Fruit fly (Drosophila melanogaster): ENCODE results near the gene CG11842.

The CG11842 gene

DNA sequence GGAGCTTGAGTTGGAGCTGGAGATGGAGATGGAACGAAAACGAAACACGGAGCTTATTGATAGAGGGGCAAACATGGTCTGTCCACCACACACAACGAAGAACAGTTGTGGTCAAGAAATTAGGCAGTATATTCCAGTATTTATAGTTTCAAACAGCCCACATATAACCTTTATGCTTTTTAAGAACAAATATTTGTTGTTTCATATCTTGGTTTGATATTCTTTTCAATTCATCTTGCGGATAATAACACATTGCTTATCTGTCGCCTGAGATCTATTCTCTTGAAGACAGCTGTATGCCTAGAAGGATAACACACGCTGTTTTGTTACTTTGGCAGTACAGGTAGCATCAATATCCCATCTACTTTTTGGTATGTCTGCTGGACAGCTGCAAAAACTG lies 20.4 kb downstream of the CG11842 start (continued):
- TF ChIP-seq lz (GFP tag; optimal IDR thresholded peaks at IDR 0.05) = no peak
- TF ChIP-seq svp (GFP tag) = no peak
- TF ChIP-seq Blimp-1 (GFP tag; optimal IDR thresholded peaks at IDR 0.05) = no peak
- no peak for TF ChIP-seq acj6 (GFP tag; optimal IDR thresholded peaks at IDR 0.05)
- TF ChIP-seq CG8632 (GFP tag; optimal IDR thresholded peaks at IDR 0.05) = no peak
- no peak for TF ChIP-seq cyc (GFP tag; optimal IDR thresholded peaks at IDR 0.05)
- peak; percentile 12 for TF ChIP-seq achi (GFP tag; optimal IDR thresholded peaks at IDR 0.05)

DNA sequence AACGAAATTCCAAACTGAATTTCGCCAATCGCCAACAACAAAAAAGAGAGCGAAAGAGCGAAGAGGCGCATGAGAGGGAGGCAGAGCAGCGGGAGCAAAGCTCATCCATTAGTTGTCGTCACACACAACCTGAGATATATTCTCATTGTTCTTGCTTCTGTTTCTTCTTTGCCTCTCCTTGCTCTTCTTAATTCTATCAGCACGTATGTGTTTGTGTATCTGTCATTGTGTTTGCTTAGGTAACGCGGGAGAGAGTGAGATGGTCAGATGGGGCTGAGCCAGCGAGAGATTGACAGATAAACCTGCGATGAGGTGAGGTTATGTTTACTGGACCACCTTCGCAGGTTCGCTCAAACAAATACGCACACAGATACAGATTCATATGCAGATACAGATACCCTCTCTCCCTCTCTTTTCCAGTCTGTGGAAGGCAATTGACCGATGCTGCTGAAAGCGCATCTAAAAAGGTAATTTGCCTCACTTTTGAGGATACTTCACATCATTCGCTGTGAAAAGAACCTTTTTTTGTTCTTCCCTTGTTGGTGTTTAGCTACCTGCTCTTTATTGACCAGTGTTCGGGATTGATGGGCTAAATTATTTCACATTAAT lies 21.6 kb downstream of the CG11842 start:
- TF ChIP-seq CG11762 (GFP tag; optimal IDR thresholded peaks at IDR 0.05; ENCODE audit: insufficient read depth) (no peak), spab (GFP tag; optimal IDR thresholded peaks at IDR 0.05) (peak; percentile 9), topi (GFP tag; optimal IDR thresholded peaks at IDR 0.05) (peak; percentile 7), CG15336 (GFP tag; IDR thresholded peaks at IDR 0.05) (peak; percentile 35; the same call in 1 of the 2 replicates), CG6792 (GFP tag; optimal IDR thresholded peaks at IDR 0.05) (no peak), achi (GFP tag; optimal IDR thresholded peaks at IDR 0.05) (no peak), Hr38 (GFP tag; optimal IDR thresholded peaks at IDR 0.05) (no peak), Smox (GFP tag; optimal IDR thresholded peaks at IDR 0.05) (no peak), cyc (GFP tag; optimal IDR thresholded peaks at IDR 0.05) (no peak), esn (GFP tag; optimal IDR thresholded peaks at IDR 0.05) (peak; percentile 27), Met (GFP tag; optimal IDR thresholded peaks at IDR 0.05) (no peak), Eip75B (GFP tag; optimal IDR thresholded peaks at IDR 0.05) (no peak), Hr39 (GFP tag; optimal IDR thresholded peaks at IDR 0.05) (no peak), CG8119 (GFP tag; IDR thresholded peaks at IDR 0.05) (0 out of 3 replicates have a peak, but pooled peaks have one; percentile 27), Blimp-1 (GFP tag; optimal IDR thresholded peaks at IDR 0.05) (peak; percentile 55), CG3919 (GFP tag; optimal IDR thresholded peaks at IDR 0.05) (peak; percentile 28), CG1621 (tag; optimal IDR thresholded peaks at IDR 0.05) (peak; percentile 27), fd85E (GFP tag; optimal IDR thresholded peaks at IDR 0.05) (no peak), net (GFP tag; optimal IDR thresholded peaks at IDR 0.05) (peak; percentile 20), CG10631 (GFP tag; optimal IDR thresholded peaks at IDR 0.05) (no peak), fkh (GFP tag; optimal IDR thresholded peaks at IDR 0.05) (peak; percentile 88), Ets96B (tag; optimal IDR thresholded peaks at IDR 0.05) (no peak), CG6854 (GFP tag; optimal IDR thresholded peaks at IDR 0.05) (peak; percentile 68), CG8632 (GFP tag; optimal IDR thresholded peaks at IDR 0.05) (no peak), Lpt (GFP tag; optimal IDR thresholded peaks at IDR 0.05) (peak; percentile 1), CG6163 (GFP tag; IDR thresholded peaks at IDR 0.05) (0 out of 3 replicates have a peak, but pooled peaks have one; percentile 29), Eip93F (GFP tag; optimal IDR thresholded peaks at IDR 0.05) (no peak), acj6 (GFP tag; optimal IDR thresholded peaks at IDR 0.05) (no peak), CG10669 (GFP tag; optimal IDR thresholded peaks at IDR 0.05) (peak; percentile 19), CG3032 (tag; optimal IDR thresholded peaks at IDR 0.05) (peak; percentile 25), lz (GFP tag; optimal IDR thresholded peaks at IDR 0.05) (no peak), Sox14 (GFP tag; optimal IDR thresholded peaks at IDR 0.05) (peak; percentile 56), CG16779 (tag; optimal IDR thresholded peaks at IDR 0.05) (no peak), CG34406 (GFP tag; optimal IDR thresholded peaks at IDR 0.05) (no peak), Eip78C (GFP tag) (peak; percentile 68), Sox15 (GFP tag; optimal IDR thresholded peaks at IDR 0.05) (no peak), Ets21C (GFP tag; optimal IDR thresholded peaks at IDR 0.05) (no peak), CG7368 (GFP tag; optimal IDR thresholded peaks at IDR 0.05) (peak; percentile 10), salr (GFP tag; optimal IDR thresholded peaks at IDR 0.05) (peak in 1 of 2 experiments; percentile 45), CG11294 (GFP tag; IDR thresholded peaks at IDR 0.05) (no peak), CG6276 (GFP tag; optimal IDR thresholded peaks at IDR 0.05) (peak; percentile 15), dsx (GFP tag; optimal IDR thresholded peaks at IDR 0.05; ENCODE audit: poor library complexity, severe bottlenecking) (peak; percentile 57), Sox102F (GFP tag; optimal IDR thresholded peaks at IDR 0.05) (peak; percentile 44), eg (GFP tag; IDR thresholded peaks at IDR 0.05) (0 out of 3 replicates have a peak, but pooled peaks have one; percentile 45), vri (GFP tag; optimal IDR thresholded peaks at IDR 0.05) (peak; percentile 66), CG32006 (GFP tag; optimal IDR thresholded peaks at IDR 0.05) (no peak), CG11902 (GFP tag; optimal IDR thresholded peaks at IDR 0.05) (no peak), pdm3 (GFP tag; optimal IDR thresholded peaks at IDR 0.05) (no peak)

Measured in whole organism, prepupa.